Fruit fly (Drosophila melanogaster) S2 (cell line): ENCODE results near the gene Task7.

ENCODE experiments used
- CG8478 ChIP-seq: fragments of >200 bp; optimal IDR thresholded peaks from 2 replicates; lab custom pipeline; 2018
- CTCF ChIP-seq, 2 experiments: fragments of >200 bp; optimal IDR thresholded peaks; 2 replicates each; lab custom pipeline; 2018

dm6 chr3R:9417577-9418334 is 5.7 kb upstream of the Task7 start, which contains the start of gene ps:
- TF ChIP-seq CG8478: no peak
- TF ChIP-seq CTCF (optimal IDR thresholded peaks at IDR 0.05; lab: Kevin White, UChicago): no peak
